Fruit fly (Drosophila melanogaster) whole organism, embryonic: ENCODE results near the gene CG12511.
A peak's percentile ranks its signal among the peaks of the same experiment; 100 is the strongest.

ENCODE experiments used
- B-H2 ChIP-seq: fragments of 200-800 bp; sonication (Bioruptor generic); optimal IDR thresholded peaks from 2 replicates; lab custom pipeline; 2018; ENCODE audit warnings: missing biosample characterization, mild to moderate bottlenecking, missing genetic modification characterization
- Bdp1 ChIP-seq: fragments of 200-800 bp; sonication (Bioruptor generic); optimal IDR thresholded peaks from 3 replicates; lab custom pipeline; 2016; ENCODE audit warnings: missing biosample characterization, missing genetic modification characterization
- Bteb2 ChIP-seq: fragments of 200-800 bp; sonication (Bioruptor generic); optimal IDR thresholded peaks from 2 replicates; lab custom pipeline; 2016; ENCODE audit warnings: missing biosample characterization, missing genetic modification characterization
- CG10147 ChIP-seq: fragments of 200-800 bp; sonication (Bioruptor generic); optimal IDR thresholded peaks from 2 replicates; lab custom pipeline; 2019; ENCODE audit warnings: missing biosample characterization, mild to moderate bottlenecking, missing genetic modification characterization, moderate library complexity
- CG10654 ChIP-seq: fragments of 200-800 bp; sonication (Bioruptor generic); optimal IDR thresholded peaks from 2 replicates; lab custom pipeline; 2016; ENCODE audit warnings: missing biosample characterization, missing genetic modification characterization
- CG11504 ChIP-seq: fragments of 200-800 bp; sonication (Bioruptor generic); optimal IDR thresholded peaks from 3 replicates; lab custom pipeline; 2019; ENCODE audit warnings: missing biosample characterization, mild to moderate bottlenecking, missing genetic modification characterization, moderate library complexity
- CG12155 ChIP-seq: fragments of 200-800 bp; sonication (Bioruptor generic); optimal IDR thresholded peaks from 3 replicates; lab custom pipeline; 2016; ENCODE audit warnings: missing biosample characterization, missing genetic modification characterization
- CG12219 ChIP-seq: fragments of 200-800 bp; sonication (Bioruptor generic); optimal IDR thresholded peaks from 3 replicates; lab custom pipeline; 2018; ENCODE audit warnings: missing biosample characterization, mild to moderate bottlenecking, missing genetic modification characterization
- CG14710 ChIP-seq: fragments of 200-800 bp; sonication (Bioruptor generic); optimal IDR thresholded peaks from 3 replicates; lab custom pipeline; 2019; ENCODE audit warnings: missing biosample characterization, mild to moderate bottlenecking, missing genetic modification characterization, moderate library complexity
- CG14965 ChIP-seq: fragments of 200-800 bp; sonication (Bioruptor generic); optimal IDR thresholded peaks from 2 replicates; lab custom pipeline; 2016; ENCODE audit warnings: missing biosample characterization, missing genetic modification characterization, borderline replicate concordance
- CG1529 ChIP-seq: fragments of 200-800 bp; sonication (Bioruptor generic); optimal IDR thresholded peaks from 3 replicates; lab custom pipeline; 2018; ENCODE audit warnings: missing biosample characterization, missing genetic modification characterization
- CG1792 ChIP-seq: fragments of 200-800 bp; sonication (Bioruptor generic); optimal IDR thresholded peaks from 2 replicates; lab custom pipeline; 2016; ENCODE audit warnings: missing biosample characterization, missing genetic modification characterization
- CG2678 ChIP-seq: fragments of 200-800 bp; sonication (Bioruptor generic); optimal IDR thresholded peaks from 3 replicates; lab custom pipeline; 2019; ENCODE audit warnings: missing biosample characterization, mild to moderate bottlenecking, missing genetic modification characterization, moderate library complexity
- CG30020 ChIP-seq: fragments of 200-800 bp; optimal IDR thresholded peaks from 2 replicates; lab custom pipeline; 2019; ENCODE audit warnings: missing biosample characterization, mild to moderate bottlenecking, missing genetic modification characterization, moderate library complexity
- CG31224 ChIP-seq: fragments of 200-800 bp; sonication (Bioruptor generic); IDR thresholded peaks from 2 replicates; pipeline ENCODE4 v1.3.6; 2022; ENCODE audit warnings: missing biosample characterization, missing genetic modification characterization
- CG34376 ChIP-seq: fragments of 200-800 bp; sonication (Bioruptor generic); optimal IDR thresholded peaks from 2 replicates; lab custom pipeline; 2018; ENCODE audit warnings: missing biosample characterization, mild to moderate bottlenecking, missing genetic modification characterization
- CG3726 ChIP-seq: fragments of 200-800 bp; sonication (Bioruptor generic); IDR thresholded peaks from 3 replicates; pipeline ENCODE4, ENCODE4 v1.3.6; 2022; ENCODE audit warnings: missing biosample characterization, missing genetic modification characterization
- CG3838 ChIP-seq: fragments of 200-800 bp; sonication (Bioruptor generic); optimal IDR thresholded peaks from 3 replicates; lab custom pipeline; 2016; ENCODE audit warnings: missing biosample characterization, missing genetic modification characterization
- CG5953 ChIP-seq: fragments of 200-800 bp; sonication (Bioruptor generic); IDR thresholded peaks from 2 replicates; pipeline ENCODE4 v1.3.6; 2022; ENCODE audit warnings: missing biosample characterization, missing genetic modification characterization
- CG7372 ChIP-seq: fragments of 200-800 bp; sonication (Bioruptor generic); IDR thresholded peaks from 2 replicates; pipeline ENCODE4 v1.3.6; 2022; ENCODE audit warnings: missing biosample characterization, missing genetic modification characterization
- CG8924 ChIP-seq: fragments of 200-800 bp; optimal IDR thresholded peaks from 3 replicates; lab custom pipeline; 2019; ENCODE audit warnings: missing biosample characterization, mild to moderate bottlenecking, missing genetic modification characterization, moderate library complexity
- CG9876 ChIP-seq: fragments of 200-800 bp; sonication (Bioruptor generic); optimal IDR thresholded peaks from 2 replicates; lab custom pipeline; 2016; ENCODE audit warnings: missing biosample characterization, missing genetic modification characterization
- Dfd ChIP-seq, 2 experiments: fragments of >200 bp; optimal IDR thresholded peaks; 2 replicates each; lab custom pipeline; 2017; ENCODE audit warnings: missing biosample characterization in 2 of 2, missing genetic modification characterization in 2 of 2
- Doc3 ChIP-seq: fragments of 200-800 bp; sonication (Bioruptor generic); IDR thresholded peaks from 3 replicates; pipeline ENCODE4 v1.3.6; 2022; ENCODE audit warnings: missing biosample characterization, missing genetic modification characterization; ENCODE audit not compliant: partially characterized antibody
- Fer2 ChIP-seq: fragments of 200-800 bp; sonication (Bioruptor generic); optimal IDR thresholded peaks from 2 replicates; lab custom pipeline; 2018; ENCODE audit warnings: missing biosample characterization, mild to moderate bottlenecking, missing genetic modification characterization, moderate library complexity
- H2.0 ChIP-seq: fragments of 200-800 bp; sonication (Bioruptor generic); IDR thresholded peaks from 2 replicates; pipeline ENCODE4 v1.3.6; 2022; ENCODE audit warnings: missing biosample characterization, missing genetic modification characterization
- Lim3 ChIP-seq: fragments of 200-800 bp; sonication (Bioruptor generic); IDR thresholded peaks from 2 replicates; pipeline ENCODE4 v1.3.6; 2022; ENCODE audit warnings: missing biosample characterization, missing genetic modification characterization
- Sox100B ChIP-seq: fragments of 200-800 bp; sonication (Bioruptor generic); optimal IDR thresholded peaks from 3 replicates; lab custom pipeline; 2018; ENCODE audit warnings: missing biosample characterization, mild to moderate bottlenecking, missing genetic modification characterization
- Stat92E ChIP-seq, 3 experiments: fragments of >200 bp in 2 of 3; fragments of 200-800 bp in 1 of 3; sonication (Bioruptor generic) in 1 of 3; optimal IDR thresholded peaks; 2 replicates each; lab custom pipeline; 2017 to 2019; ENCODE audit warnings: missing biosample characterization in 3 of 3, missing genetic modification characterization in 3 of 3, mild to moderate bottlenecking in 1 of 3, moderate library complexity in 1 of 3
- bbx ChIP-seq: fragments of 200-800 bp; sonication (Bioruptor generic); IDR thresholded peaks from 2 replicates; pipeline ENCODE4 v1.3.6; 2022; ENCODE audit warnings: missing biosample characterization, missing genetic modification characterization; ENCODE audit not compliant: partially characterized antibody
- chif ChIP-seq, 2 experiments: fragments of 200-800 bp; sonication (Bioruptor generic); optimal IDR thresholded peaks; 3 replicates each; lab custom pipeline; 2016; ENCODE audit warnings: missing biosample characterization in 2 of 2, missing genetic modification characterization in 2 of 2
- dan ChIP-seq: fragments of 200-800 bp; sonication (Bioruptor generic); IDR thresholded peaks from 2 replicates; pipeline ENCODE4 v1.3.6; 2022; ENCODE audit warnings: missing biosample characterization, missing genetic modification characterization
- disco-r ChIP-seq: fragments of 200-800 bp; sonication (Bioruptor generic); optimal IDR thresholded peaks from 2 replicates; lab custom pipeline; 2016; ENCODE audit warnings: missing biosample characterization, missing genetic modification characterization
- ems ChIP-seq: fragments of 200-800 bp; sonication (Bioruptor generic); optimal IDR thresholded peaks from 3 replicates; lab custom pipeline; 2016; ENCODE audit warnings: missing biosample characterization, missing genetic modification characterization
- grn ChIP-seq: fragments of 200-800 bp; sonication (Bioruptor generic); optimal IDR thresholded peaks from 3 replicates; lab custom pipeline; 2017; ENCODE audit warnings: missing biosample characterization, missing genetic modification characterization
- h ChIP-seq: fragments of >200 bp; optimal IDR thresholded peaks from 2 replicates; lab custom pipeline; 2017
- ham ChIP-seq: fragments of 200-800 bp; sonication (Bioruptor generic); IDR thresholded peaks from 2 replicates; pipeline ENCODE4 v1.3.6; 2022; ENCODE audit warnings: missing biosample characterization, missing genetic modification characterization
- hkb ChIP-seq, 2 experiments: fragments of 200-800 bp in 1 of 2; fragments of >200 bp in 1 of 2; sonication (Bioruptor generic) in 1 of 2; IDR thresholded peaks in 1 of 2; optimal IDR thresholded peaks in 1 of 2; 2 replicates each; pipeline versions ENCODE4 v1.3.6 to Lab custom; 2017 to 2022; ENCODE audit warnings: missing biosample characterization in 1 of 2, missing genetic modification characterization in 1 of 2
- lbe ChIP-seq: fragments of 200-800 bp; sonication (Bioruptor generic); optimal IDR thresholded peaks from 2 replicates; lab custom pipeline; 2016; ENCODE audit warnings: missing biosample characterization, mild to moderate bottlenecking, missing genetic modification characterization
- lmd ChIP-seq: fragments of 200-800 bp; sonication (Bioruptor generic); IDR thresholded peaks from 2 replicates; pipeline ENCODE4 v1.3.6; 2022; ENCODE audit warnings: missing biosample characterization, missing genetic modification characterization
- nau ChIP-seq: fragments of 200-800 bp; sonication (Bioruptor generic); optimal IDR thresholded peaks from 3 replicates; lab custom pipeline; 2017; ENCODE audit warnings: missing biosample characterization, mild to moderate bottlenecking, missing genetic modification characterization, missing genetic modification reagents
- odd ChIP-seq: fragments of 200-800 bp; sonication (Bioruptor generic); optimal IDR thresholded peaks from 2 replicates; lab custom pipeline; 2017; ENCODE audit warnings: missing biosample characterization, mild to moderate bottlenecking, missing genetic modification characterization
- onecut ChIP-seq: fragments of 200-800 bp; sonication (Bioruptor generic); IDR thresholded peaks from 2 replicates; pipeline ENCODE4 v1.3.6; 2022; ENCODE audit warnings: missing biosample characterization, missing genetic modification characterization
- otp ChIP-seq: fragments of 200-800 bp; sonication (Bioruptor generic); IDR thresholded peaks from 3 replicates; pipeline ENCODE4, ENCODE4 v1.3.6; 2022; ENCODE audit warnings: missing biosample characterization, missing genetic modification characterization
- pb ChIP-seq: fragments of 200-800 bp; sonication (Bioruptor generic); optimal IDR thresholded peaks from 3 replicates; lab custom pipeline; 2016; ENCODE audit warnings: missing biosample characterization, missing genetic modification characterization
- pum ChIP-seq: fragments of 200-800 bp; sonication (Bioruptor generic); optimal IDR thresholded peaks from 2 replicates; lab custom pipeline; 2016; ENCODE audit warnings: missing biosample characterization, missing genetic modification characterization
- salm ChIP-seq: fragments of 200-800 bp; sonication (Bioruptor generic); optimal IDR thresholded peaks from 2 replicates; lab custom pipeline; 2018; ENCODE audit warnings: missing biosample characterization, mild to moderate bottlenecking, missing genetic modification characterization
- shn ChIP-seq: fragments of 200-800 bp; sonication (Bioruptor generic); optimal IDR thresholded peaks from 3 replicates; lab custom pipeline; 2016; ENCODE audit warnings: missing biosample characterization, missing genetic modification characterization
- sima ChIP-seq: fragments of 200-800 bp; sonication (Bioruptor generic); optimal IDR thresholded peaks from 2 replicates; lab custom pipeline; 2016; ENCODE audit warnings: missing biosample characterization, missing genetic modification characterization
- sqz ChIP-seq: fragments of 200-800 bp; sonication (Bioruptor generic); optimal IDR thresholded peaks from 3 replicates; lab custom pipeline; 2018; ENCODE audit warnings: missing biosample characterization, mild to moderate bottlenecking, missing genetic modification characterization
- twi ChIP-seq: fragments of 200-800 bp; optimal IDR thresholded peaks from 2 replicates; lab custom pipeline; 2019; ENCODE audit warnings: missing biosample characterization, mild to moderate bottlenecking, missing genetic modification characterization, moderate library complexity
- z ChIP-seq: fragments of 200-800 bp; sonication (Bioruptor generic); IDR thresholded peaks from 3 replicates; pipeline ENCODE4 v1.3.6; 2022; ENCODE audit warnings: missing biosample characterization, missing genetic modification characterization

Gene CG12511

DNA sequence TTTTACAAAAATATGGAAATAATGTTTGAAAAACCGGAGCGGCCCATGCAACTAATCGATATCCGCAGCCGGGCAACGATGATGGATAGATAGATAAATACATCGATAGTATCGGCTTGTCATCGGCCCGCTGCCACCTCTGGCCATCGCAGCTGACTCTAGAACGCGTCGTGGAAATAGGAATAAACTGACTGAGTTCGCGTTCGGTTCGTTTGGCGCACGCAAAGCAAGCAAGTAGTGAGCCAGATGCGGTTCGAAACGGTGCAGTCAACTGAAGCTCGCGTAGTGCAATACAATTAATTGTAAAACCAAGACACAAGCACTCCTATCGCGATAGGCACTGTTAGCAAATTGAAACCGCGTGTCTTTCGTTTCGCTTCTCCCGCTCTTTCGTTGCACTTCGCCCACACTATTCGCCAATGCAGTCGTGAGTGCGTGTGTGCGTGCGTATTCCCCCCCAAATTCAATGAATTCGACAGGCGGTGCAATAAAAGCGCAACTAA, 46.2 kb downstream of the CG12511 start, which contains the start of gene CG11030 (continued):
- TF ChIP-seq CG14965 (GFP tag; lab: Kevin White, UChicago) (no peak), CG14710 (tag; lab: Kevin White, UChicago) (peak; percentile 21), CG7372 (GFP tag; lab: Robert Waterston, UW) (no peak), CG1529 (GFP tag; lab: Kevin White, UChicago) (no peak), onecut (GFP tag; lab: Robert Waterston, UW) (peak; percentile 58), lbe (GFP tag; lab: Kevin White, UChicago) (no peak), CG30020 (tag; lab: Kevin White, UChicago) (no peak), Dfd (GFP tag; optimal IDR thresholded peaks at IDR 0.05; lab: Kevin White, UChicago) (no peak), Lim3 (GFP tag; lab: Robert Waterston, UW) (no peak), CG8924 (tag; lab: Kevin White, UChicago) (no peak), pb (no peak), salm (no peak), CG10654 (GFP tag; lab: Kevin White, UChicago) (no peak), H2.0 (GFP tag; lab: Robert Waterston, UW) (no peak), CG10147 (GFP tag; lab: Kevin White, UChicago) (no peak), CG12219 (GFP tag; lab: Kevin White, UChicago) (no peak), CG3838 (GFP tag; lab: Kevin White, UChicago) (no peak), CG31224 (GFP tag; lab: Robert Waterston, UW) (no peak), bbx (GFP tag; lab: Robert Waterston, UW) (peak; percentile 100), sima (GFP tag; lab: Kevin White, UChicago) (no peak), Fer2 (tag; lab: Kevin White, UChicago) (no peak), Sox100B (GFP tag; lab: Kevin White, UChicago) (no peak), chif (GFP tag; optimal IDR thresholded peaks at IDR 0.05; lab: Kevin White, UChicago) (no peak), CG2678 (tag; lab: Kevin White, UChicago) (no peak), grn (GFP tag; lab: Kevin White, UChicago) (no peak), Bdp1 (no peak), h (no peak), B-H2 (no peak), odd (GFP tag; lab: Kevin White, UChicago) (no peak), ems (GFP tag; lab: Kevin White, UChicago) (peak; percentile 10), sqz (GFP tag; lab: Kevin White, UChicago) (no peak), shn (GFP tag; lab: Kevin White, UChicago) (peak; percentile 28), hkb (optimal IDR thresholded peaks at IDR 0.05; lab: Kevin White, UChicago) (no peak), hkb (GFP tag; IDR thresholded peaks at IDR 0.05; lab: Robert Waterston, UW) (no peak), lmd (no peak; the same call in 1 of the 2 replicates), CG34376 (no peak), CG5953 (no peak), otp (GFP tag; lab: Robert Waterston, UW) (no peak), CG9876 (GFP tag; lab: Kevin White, UChicago) (no peak), nau (GFP tag; lab: Kevin White, UChicago) (no peak), pum (GFP tag; lab: Kevin White, UChicago) (no peak), ham (GFP tag; lab: Robert Waterston, UW) (no peak), CG12155 (GFP tag; lab: Kevin White, UChicago) (no peak), z (GFP tag; lab: Robert Waterston, UW) (no peak; the same call in 2 of the 3 replicates), CG11504 (tag; lab: Kevin White, UChicago) (peak; percentile 15), twi (no peak), disco-r (no peak), Doc3 (GFP tag; lab: Robert Waterston, UW) (peak; percentile 98), Stat92E (GFP tag; optimal IDR thresholded peaks at IDR 0.05; lab: Kevin White, UChicago) (peak in 1 of 3 experiments; percentile 39), Bteb2 (GFP tag; lab: Kevin White, UChicago) (no peak), dan (no peak), CG1792 (GFP tag; lab: Kevin White, UChicago) (no peak), CG3726 (GFP tag; lab: Robert Waterston, UW) (no peak)
